Fruit fly (Drosophila melanogaster): Measurements from ENCODE around the gene Alp11.

- TF ChIP-seq CG9705 (GFP tag; optimal IDR thresholded peaks at IDR 0.05) (no peak), Dfd (GFP tag; optimal IDR thresholded peaks at IDR 0.05) (no peak), Dif (GFP tag; optimal IDR thresholded peaks at IDR 0.05; ENCODE audit: partially characterized antibody) (no peak), br (GFP tag; optimal IDR thresholded peaks at IDR 0.05) (no peak), fru (GFP tag; optimal IDR thresholded peaks at IDR 0.05) (no peak), dl (GFP tag; optimal IDR thresholded peaks at IDR 0.05; ENCODE audit: insufficient read depth in 1 of 2, partially characterized antibody in 2 of 2) (no peak)
Observed at dm6 chrX:15592822-15593476, 5.4 kb downstream of the Alp11 start.

Measured in whole organism, wandering third instar larva.